Fruit fly (Drosophila melanogaster): ENCODE results near the gene Nna1.
A peak's percentile ranks its signal among the peaks of the same experiment; 100 is the strongest.

Gene Nna1

DNA sequence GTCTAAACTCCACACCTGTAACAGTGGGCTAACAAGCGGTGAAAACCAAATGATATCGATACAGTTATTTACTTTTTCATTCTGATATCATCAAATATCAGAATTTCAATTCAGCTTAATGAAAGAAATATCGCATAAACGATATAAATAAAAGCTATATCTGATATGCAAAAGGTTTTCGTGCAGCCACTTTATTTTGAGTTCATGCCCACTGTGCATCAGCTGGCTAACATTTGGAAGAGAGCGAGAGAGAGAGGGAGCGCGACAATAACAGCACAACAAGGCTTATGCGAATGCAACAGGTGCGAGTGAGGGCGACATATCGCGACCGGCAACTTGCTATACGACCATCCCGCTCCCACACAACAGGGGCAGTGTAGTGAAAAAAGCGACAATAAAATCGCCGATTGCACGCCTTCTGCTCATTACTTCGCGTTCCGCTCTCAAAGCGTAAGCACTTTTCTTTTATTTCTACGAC, 47.4 kb downstream of the Nna1 start, which contains the start of gene CG11151 (continued):
- TF ChIP-seq trem (tag; optimal IDR thresholded peaks at IDR 0.05) (peak; percentile 94), tap (tag; optimal IDR thresholded peaks at IDR 0.05) (peak; percentile 94), H15 (GFP tag; IDR thresholded peaks at IDR 0.05) (peak; percentile 94), pzg (GFP tag; optimal IDR thresholded peaks at IDR 0.05) (peak; percentile 40), CG7372 (GFP tag; IDR thresholded peaks at IDR 0.05) (peak; percentile 94), CG18619 (GFP tag; optimal IDR thresholded peaks at IDR 0.05) (peak; percentile 95), Hr39 (optimal IDR thresholded peaks at IDR 0.05) (no peak), CG2129 (GFP tag; IDR thresholded peaks at IDR 0.05; ENCODE audit: partially characterized antibody) (no peak), Asciz (GFP tag; optimal IDR thresholded peaks at IDR 0.05) (peak; percentile 96), ap (GFP tag; IDR thresholded peaks at IDR 0.05) (peak; percentile 86), schlank (tag; optimal IDR thresholded peaks at IDR 0.05) (peak; percentile 96), Atf3 (GFP tag; optimal IDR thresholded peaks at IDR 0.05) (peak; percentile 95), Bdp1 (GFP tag; optimal IDR thresholded peaks at IDR 0.05) (peak; percentile 92), CG1602 (GFP tag; optimal IDR thresholded peaks at IDR 0.05) (peak; percentile 96), dan (GFP tag; IDR thresholded peaks at IDR 0.05) (peak; percentile 74; the same call in 1 of the 2 replicates), CG1832 (GFP tag; optimal IDR thresholded peaks at IDR 0.05) (peak; percentile 96), CG6791 (GFP tag; IDR thresholded peaks at IDR 0.05; ENCODE audit: partially characterized antibody) (peak; percentile 66; the same call in 2 of the 3 replicates), tup (GFP tag; optimal IDR thresholded peaks at IDR 0.05) (peak; percentile 92), CG4854 (GFP tag; optimal IDR thresholded peaks at IDR 0.05) (peak; percentile 93), Chrac-16 (GFP tag; optimal IDR thresholded peaks at IDR 0.05) (peak; percentile 97), HLH4C (GFP tag; IDR thresholded peaks at IDR 0.05; ENCODE audit: partially characterized antibody) (peak; percentile 61; the same call in 2 of the 3 replicates), CG4707 (GFP tag; optimal IDR thresholded peaks at IDR 0.05) (peak; percentile 100), CG15269 (tag; optimal IDR thresholded peaks at IDR 0.05) (peak; percentile 98), jigr1 (GFP tag; IDR thresholded peaks at IDR 0.05) (peak; percentile 82), MTF-1 (GFP tag; optimal IDR thresholded peaks at IDR 0.05; ENCODE audit: borderline replicate concordance) (peak; percentile 92), unc-4 (GFP tag; IDR thresholded peaks at IDR 0.05; ENCODE audit: partially characterized antibody) (no peak), fd96Cb (tag; optimal IDR thresholded peaks at IDR 0.05) (peak; percentile 98), CG9817 (tag; optimal IDR thresholded peaks at IDR 0.05) (peak; percentile 96), amos (GFP tag; IDR thresholded peaks at IDR 0.05; ENCODE audit: partially characterized antibody) (peak; percentile 31; the same call in 1 of the 2 replicates), CG3281 (GFP tag; optimal IDR thresholded peaks at IDR 0.05) (peak; percentile 97), CG1529 (GFP tag; optimal IDR thresholded peaks at IDR 0.05) (peak; percentile 95), sima (GFP tag; optimal IDR thresholded peaks at IDR 0.05) (peak; percentile 89), ac (GFP tag; optimal IDR thresholded peaks at IDR 0.05) (peak; percentile 94), danr (GFP tag; IDR thresholded peaks at IDR 0.05) (peak; percentile 89), Bteb2 (GFP tag; optimal IDR thresholded peaks at IDR 0.05) (peak; percentile 95), YL-1 (GFP tag; optimal IDR thresholded peaks at IDR 0.05) (peak; percentile 88), CG7357 (GFP tag; IDR thresholded peaks at IDR 0.05) (peak; percentile 82), Xrp1 (GFP tag; IDR thresholded peaks at IDR 0.05) (peak; percentile 97), Oli (tag; optimal IDR thresholded peaks at IDR 0.05) (peak; percentile 98), vfl (GFP tag; optimal IDR thresholded peaks at IDR 0.05) (peak; percentile 95), CG3838 (GFP tag; optimal IDR thresholded peaks at IDR 0.05) (peak; percentile 91), CG4360 (GFP tag; IDR thresholded peaks at IDR 0.05) (no peak), Med (GFP tag) (peak; percentile 100), CG18764 (GFP tag; optimal IDR thresholded peaks at IDR 0.05) (peak; percentile 94), CG13287 (GFP tag; IDR thresholded peaks at IDR 0.05; ENCODE audit: partially characterized antibody) (peak; percentile 70), B-H1 (GFP tag; IDR thresholded peaks at IDR 0.05) (peak; percentile 94), Fer2 (tag; optimal IDR thresholded peaks at IDR 0.05) (peak; percentile 93), klu (GFP tag; IDR thresholded peaks at IDR 0.05) (peak; percentile 86), tll (GFP tag; optimal IDR thresholded peaks at IDR 0.05) (peak; percentile 66 to 88), CG7271 (tag; optimal IDR thresholded peaks at IDR 0.05) (peak; percentile 86)
